Worm (Caenorhabditis elegans): ENCODE results near the gene Y38H6C.18.

The Y38H6C.18 gene

ce11 chrV:20580511-20581040, 33.6 kb upstream of the Y38H6C.18 start, which contains the start of gene F26F2.7 (continued):
- TF ChIP-seq aptf-3 (GFP tag; IDR thresholded peaks at IDR 0.05) = no peak
- peak; percentile 88 for TF ChIP-seq lin-54 (GFP tag; optimal IDR thresholded peaks at IDR 0.05)
- peak; percentile 65 for TF ChIP-seq unc-130 (GFP tag; optimal IDR thresholded peaks at IDR 0.05)
- peak; percentile 29; the same call in 1 of the 2 replicates for TF ChIP-seq Y79H2A.3 (GFP tag; conservative IDR thresholded peaks at IDR 0.05)
- no peak for TF ChIP-seq F49E8.2 (tag; optimal IDR thresholded peaks at IDR 0.05; ENCODE audit: insufficient read depth)
- no peak for TF ChIP-seq nhr-179 (tag; optimal IDR thresholded peaks at IDR 0.05)
- peak; percentile 29 for TF ChIP-seq ceh-79 (tag; optimal IDR thresholded peaks at IDR 0.05)
- TF ChIP-seq lsy-27 (tag; optimal IDR thresholded peaks at IDR 0.05; ENCODE audit: borderline replicate concordance, insufficient read depth) = no peak
- no peak for TF ChIP-seq mel-28 (tag; optimal IDR thresholded peaks at IDR 0.05; ENCODE audit: borderline replicate concordance)
- peak; percentile 28 for TF ChIP-seq F22D6.2 (tag; optimal IDR thresholded peaks at IDR 0.05)
- TF ChIP-seq egl-44 (GFP tag; IDR thresholded peaks at IDR 0.05) = no peak
- TF ChIP-seq dpff-1 (tag; optimal IDR thresholded peaks at IDR 0.05) = no peak
- no peak for TF ChIP-seq ceh-58 (GFP tag; IDR thresholded peaks at IDR 0.05)
- TF ChIP-seq madf-3 (GFP tag; IDR thresholded peaks at IDR 0.05) = peak; percentile 83
- peak; percentile 78 for TF ChIP-seq madf-10 (tag; optimal IDR thresholded peaks at IDR 0.05)
- TF ChIP-seq ceh-91 (GFP tag; IDR thresholded peaks at IDR 0.05) = peak; percentile 87
- peak; percentile 59 for TF ChIP-seq dpl-1 (GFP tag; optimal IDR thresholded peaks at IDR 0.05)
- TF ChIP-seq let-607 (tag; optimal IDR thresholded peaks at IDR 0.05) = peak; percentile 33 to 81
- peak; percentile 34 for TF ChIP-seq chd-7 (tag; optimal IDR thresholded peaks at IDR 0.05)
- no peak for TF ChIP-seq akir-1 (GFP tag; optimal IDR thresholded peaks at IDR 0.05)
- TF ChIP-seq K11D2.4 (GFP tag; IDR thresholded peaks at IDR 0.05) = peak; percentile 79
- peak; percentile 29 for TF ChIP-seq somi-1 (GFP tag; optimal IDR thresholded peaks at IDR 0.05)
- TF ChIP-seq F23B12.7 (tag; optimal IDR thresholded peaks at IDR 0.05; ENCODE audit: insufficient read depth) = peak; percentile 44
- TF ChIP-seq F52B5.7 (tag; optimal IDR thresholded peaks at IDR 0.05) = no peak
- no peak for TF ChIP-seq cebp-2 (GFP tag; IDR thresholded peaks at IDR 0.05)
- TF ChIP-seq pha-4 (tag; optimal IDR thresholded peaks at IDR 0.05) = peak; percentile 48
- TF ChIP-seq gei-17 (GFP tag; optimal IDR thresholded peaks at IDR 0.05) = peak; percentile 41
- peak; percentile 71 for TF ChIP-seq hmg-1.2 (GFP tag; IDR thresholded peaks at IDR 0.05)
- TF ChIP-seq B0261.1 (tag; optimal IDR thresholded peaks at IDR 0.05) = peak; percentile 25
- peak; percentile 44 for TF ChIP-seq snpc-1.3 (tag; optimal IDR thresholded peaks at IDR 0.05; ENCODE audit: insufficient read depth)
- peak; percentile 99 for TF ChIP-seq ztf-18 (tag; optimal IDR thresholded peaks at IDR 0.05)
- peak; percentile 92 for TF ChIP-seq tlf-1 (GFP tag; optimal IDR thresholded peaks at IDR 0.05)
- TF ChIP-seq egrh-3 (GFP tag; IDR thresholded peaks at IDR 0.05) = peak; percentile 58; the same call in 1 of the 2 replicates
- TF ChIP-seq F57C9.4 (tag; optimal IDR thresholded peaks at IDR 0.05) = peak; percentile 32
- no peak for TF ChIP-seq hrde-1 (tag; optimal IDR thresholded peaks at IDR 0.05; ENCODE audit: borderline replicate concordance)
- no peak for TF ChIP-seq rec-8 (tag; optimal IDR thresholded peaks at IDR 0.05)
- TF ChIP-seq snpc-3.4 (tag; optimal IDR thresholded peaks at IDR 0.05) = peak; percentile 50
- peak; percentile 99 for TF ChIP-seq madf-8 (GFP tag; conservative IDR thresholded peaks at IDR 0.05)
- peak; percentile 83 for TF ChIP-seq atf-7 (tag; optimal IDR thresholded peaks at IDR 0.05)
- peak; percentile 91 for TF ChIP-seq D2030.7 (GFP tag; IDR thresholded peaks at IDR 0.05)
- TF ChIP-seq mcd-1 (GFP tag; IDR thresholded peaks at IDR 0.05) = peak; percentile 88; the same call in 1 of the 2 replicates
- TF ChIP-seq ekl-4 (GFP tag; IDR thresholded peaks at IDR 0.05) = peak; percentile 89
- TF ChIP-seq rpc-1 (optimal IDR thresholded peaks at IDR 0.05) = no peak
- no peak for TF ChIP-seq rpc-1 (tag; optimal IDR thresholded peaks at IDR 0.05)
- TF ChIP-seq attf-6 (GFP tag; IDR thresholded peaks at IDR 0.05) = peak; percentile 79
- TF ChIP-seq sea-2 (GFP tag; IDR thresholded peaks at IDR 0.05) = no peak
- TF ChIP-seq ztf-6 (GFP tag; IDR thresholded peaks at IDR 0.05) = no peak
- TF ChIP-seq lag-1 (GFP tag; IDR thresholded peaks at IDR 0.05) = no peak
